Worm (Caenorhabditis elegans): ENCODE measurements around the gene F25G6.1.
A peak's percentile ranks its signal among the peaks of the same experiment; 100 is the strongest.

Gene F25G6.1

ce11 chrV:8606099-8606696, 31.3 kb downstream of the F25G6.1 start, which contains the start of gene vps-60 (continued):
- peak; percentile 33 for TF ChIP-seq ceh-28 (tag; optimal IDR thresholded peaks at IDR 0.05)
- TF ChIP-seq Y5F2A.4 (GFP tag; optimal IDR thresholded peaks at IDR 0.05): no peak
- TF ChIP-seq nhr-6 (tag; optimal IDR thresholded peaks at IDR 0.05): peak; percentile 97
- peak; percentile 18 for TF ChIP-seq snpc-4 (tag; optimal IDR thresholded peaks at IDR 0.05)
- peak; percentile 95 for TF ChIP-seq mep-1 (tag; optimal IDR thresholded peaks at IDR 0.05)
- TF ChIP-seq zfp-2 (tag; optimal IDR thresholded peaks at IDR 0.05): peak; percentile 70
- TF ChIP-seq zfp-3 (GFP tag; conservative IDR thresholded peaks at IDR 0.05): peak; percentile 55; the same call in 1 of the 2 replicates
- peak; percentile 50 for TF ChIP-seq ama-1 (optimal IDR thresholded peaks at IDR 0.05)
- TF ChIP-seq nhr-76 (tag; optimal IDR thresholded peaks at IDR 0.05): peak; percentile 8
- peak; percentile 98 for TF ChIP-seq dve-1 (tag; optimal IDR thresholded peaks at IDR 0.05; ENCODE audit: insufficient read depth)
- TF ChIP-seq ceh-20 (GFP tag; IDR thresholded peaks at IDR 0.05): peak; percentile 89
- peak; percentile 84 for TF ChIP-seq T20F7.1 (GFP tag; optimal IDR thresholded peaks at IDR 0.05)
- no peak for TF ChIP-seq ceh-82 (tag; optimal IDR thresholded peaks at IDR 0.05)
- TF ChIP-seq vab-7 (GFP tag; IDR thresholded peaks at IDR 0.05): peak; percentile 56
- peak; percentile 76; the same call in 1 of the 2 replicates for TF ChIP-seq lin-29 (GFP tag; IDR thresholded peaks at IDR 0.05)
- peak; percentile 82 for TF ChIP-seq nhr-28 (tag; optimal IDR thresholded peaks at IDR 0.05)
- TF ChIP-seq lir-3 (tag; optimal IDR thresholded peaks at IDR 0.05): no peak
- TF ChIP-seq nhr-102 (tag; optimal IDR thresholded peaks at IDR 0.05): peak; percentile 66
- no peak for TF ChIP-seq spr-3 (GFP tag; optimal IDR thresholded peaks at IDR 0.05)
- no peak for TF ChIP-seq F44E2.7 (GFP tag; IDR thresholded peaks at IDR 0.05)
- no peak for TF ChIP-seq ceh-62 (tag; optimal IDR thresholded peaks at IDR 0.05)
- TF ChIP-seq ceh-44 (GFP tag; IDR thresholded peaks at IDR 0.05): no peak
- peak; percentile 49 for TF ChIP-seq ztf-7 (tag; optimal IDR thresholded peaks at IDR 0.05)
- TF ChIP-seq aly-2 (tag; optimal IDR thresholded peaks at IDR 0.05): no peak
- TF ChIP-seq attf-4 (tag; optimal IDR thresholded peaks at IDR 0.05): no peak
- peak; percentile 74; the same call in 1 of the 2 replicates for TF ChIP-seq egl-43 (GFP tag; IDR thresholded peaks at IDR 0.05)
- peak; percentile 74 for TF ChIP-seq fkh-10 (GFP tag; optimal IDR thresholded peaks at IDR 0.05)
- peak; percentile 95 for TF ChIP-seq nhr-77 (tag; optimal IDR thresholded peaks at IDR 0.05)

ce11 chrV:8607353-8607850, 32.5 kb downstream of the F25G6.1 start, which contains the start of gene smk-1:
Gene smk-1 (plus strand): TSS chrV:8607800.
- TF ChIP-seq F44E2.7 (GFP tag; IDR thresholded peaks at IDR 0.05): no peak
- peak; percentile 18 for TF ChIP-seq dve-1 (tag; optimal IDR thresholded peaks at IDR 0.05; ENCODE audit: insufficient read depth)
- no peak for TF ChIP-seq nhr-77 (tag; optimal IDR thresholded peaks at IDR 0.05)
- no peak for TF ChIP-seq egl-43 (GFP tag; IDR thresholded peaks at IDR 0.05)
- no peak for TF ChIP-seq nhr-10 (tag; optimal IDR thresholded peaks at IDR 0.05)
- no peak for TF ChIP-seq ztf-7 (tag; optimal IDR thresholded peaks at IDR 0.05)
- TF ChIP-seq ceh-20 (GFP tag; IDR thresholded peaks at IDR 0.05): peak; percentile 36; the same call in 1 of the 2 replicates
- no peak for TF ChIP-seq unc-130 (GFP tag; optimal IDR thresholded peaks at IDR 0.05)
- TF ChIP-seq mdt-29 (GFP tag; IDR thresholded peaks at IDR 0.05): no peak
- TF ChIP-seq mxl-2 (GFP tag; conservative IDR thresholded peaks at IDR 0.05): no peak
- no peak for TF ChIP-seq zip-11 (GFP tag; IDR thresholded peaks at IDR 0.05)
- TF ChIP-seq R02D3.7 (tag; optimal IDR thresholded peaks at IDR 0.05): no peak
- TF ChIP-seq D1046.2 (GFP tag; IDR thresholded peaks at IDR 0.05): no peak
- no peak for TF ChIP-seq ceh-44 (GFP tag; IDR thresholded peaks at IDR 0.05)
- TF ChIP-seq aly-2 (tag; optimal IDR thresholded peaks at IDR 0.05): no peak
- peak; percentile 37; the same call in 1 of the 2 replicates for TF ChIP-seq dmd-6 (GFP tag; IDR thresholded peaks at IDR 0.05)
- TF ChIP-seq gei-8 (GFP tag; optimal IDR thresholded peaks at IDR 0.05): no peak
- TF ChIP-seq dmd-9 (GFP tag; IDR thresholded peaks at IDR 0.05): no peak
- TF ChIP-seq nhr-42 (GFP tag; IDR thresholded peaks at IDR 0.05): no peak
- peak; percentile 28 for TF ChIP-seq mep-1 (tag; optimal IDR thresholded peaks at IDR 0.05)
- TF ChIP-seq hlh-11 (tag; optimal IDR thresholded peaks at IDR 0.05): peak; percentile 49
- peak; percentile 63 for TF ChIP-seq hlh-30 (tag; optimal IDR thresholded peaks at IDR 0.05; ENCODE audit: insufficient read depth)
- peak; percentile 59 for TF ChIP-seq nhr-28 (tag; optimal IDR thresholded peaks at IDR 0.05)
- TF ChIP-seq mes-2 (tag; optimal IDR thresholded peaks at IDR 0.05; ENCODE audit: poor library complexity, severe bottlenecking): peak; percentile 10
- TF ChIP-seq lin-1 (GFP tag; IDR thresholded peaks at IDR 0.05): no peak
- no peak for TF ChIP-seq pha-4 (GFP tag; IDR thresholded peaks at IDR 0.05)
- no peak for TF ChIP-seq pha-4 (tag; optimal IDR thresholded peaks at IDR 0.05)
- no peak for TF ChIP-seq ztf-11 (tag; optimal IDR thresholded peaks at IDR 0.05)
- TF ChIP-seq skn-1 (tag; optimal IDR thresholded peaks at IDR 0.05): no peak
- no peak for TF ChIP-seq arid-1 (GFP tag; conservative IDR thresholded peaks at IDR 0.05)
- TF ChIP-seq daf-12 (tag; optimal IDR thresholded peaks at IDR 0.05): no peak
